Fruit fly (Drosophila melanogaster) whole organism, embryonic: Measurements from ENCODE around the gene CG32313.

Experiments used
- Aef1 ChIP-seq: fragments of 200-800 bp; sonication (Bioruptor generic); IDR thresholded peaks from 3 replicates; pipeline ENCODE4 v1.3.6; 2022; ENCODE audit warnings: missing biosample characterization, missing genetic modification characterization
- CG10267 ChIP-seq: fragments of 200-800 bp; sonication (Bioruptor generic); optimal IDR thresholded peaks from 2 replicates; lab custom pipeline; 2018; ENCODE audit warnings: missing biosample characterization, mild to moderate bottlenecking, missing genetic modification characterization, moderate library complexity
- CG10321 ChIP-seq: fragments of 200-800 bp; sonication (Bioruptor generic); IDR thresholded peaks from 2 replicates; pipeline ENCODE4 v1.3.6; 2022; ENCODE audit warnings: missing biosample characterization, missing genetic modification characterization
- CG10462 ChIP-seq: fragments of 200-800 bp; sonication (Bioruptor generic); optimal IDR thresholded peaks from 2 replicates; lab custom pipeline; 2016; ENCODE audit warnings: missing biosample characterization, missing genetic modification characterization
- CG12236 ChIP-seq: fragments of 200-800 bp; sonication (Bioruptor generic); optimal IDR thresholded peaks from 2 replicates; lab custom pipeline; 2016; ENCODE audit warnings: missing biosample characterization, missing genetic modification characterization
- CG12659 ChIP-seq: fragments of 200-800 bp; sonication (Bioruptor generic); optimal IDR thresholded peaks from 3 replicates; lab custom pipeline; 2017; ENCODE audit warnings: mild to moderate bottlenecking, missing biosample characterization, missing genetic modification reagents, missing genetic modification characterization
- CG14965 ChIP-seq: fragments of 200-800 bp; sonication (Bioruptor generic); optimal IDR thresholded peaks from 2 replicates; lab custom pipeline; 2016; ENCODE audit warnings: missing biosample characterization, missing genetic modification characterization, borderline replicate concordance
- CG15696 ChIP-seq: fragments of 200-800 bp; sonication (Bioruptor generic); optimal IDR thresholded peaks from 2 replicates; lab custom pipeline; 2019; ENCODE audit warnings: missing biosample characterization, mild to moderate bottlenecking, missing genetic modification characterization, moderate library complexity
- CG1602 ChIP-seq: fragments of 200-800 bp; sonication (Bioruptor generic); optimal IDR thresholded peaks from 3 replicates; lab custom pipeline; 2016; ENCODE audit warnings: missing biosample characterization, missing genetic modification characterization
- CG2199 ChIP-seq: fragments of 200-800 bp; sonication (Bioruptor generic); IDR thresholded peaks from 3 replicates; pipeline ENCODE4 v1.3.6; 2022; ENCODE audit warnings: missing biosample characterization, missing genetic modification characterization
- CG2202 ChIP-seq: fragments of 200-800 bp; sonication (Bioruptor generic); optimal IDR thresholded peaks from 2 replicates; lab custom pipeline; 2018; ENCODE audit warnings: missing biosample characterization, mild to moderate bottlenecking, missing genetic modification characterization
- CG32772 ChIP-seq: fragments of 200-800 bp; sonication (Bioruptor generic); IDR thresholded peaks from 2 replicates; pipeline ENCODE4 v1.3.6; 2022; ENCODE audit warnings: missing biosample characterization, missing genetic modification characterization
- CG3281 ChIP-seq: fragments of 200-800 bp; sonication (Bioruptor generic); optimal IDR thresholded peaks from 3 replicates; lab custom pipeline; 2017; ENCODE audit warnings: missing biosample characterization, mild to moderate bottlenecking, missing genetic modification characterization
- CG34376 ChIP-seq: fragments of 200-800 bp; sonication (Bioruptor generic); optimal IDR thresholded peaks from 2 replicates; lab custom pipeline; 2018; ENCODE audit warnings: missing biosample characterization, mild to moderate bottlenecking, missing genetic modification characterization
- CG3838 ChIP-seq: fragments of 200-800 bp; sonication (Bioruptor generic); optimal IDR thresholded peaks from 3 replicates; lab custom pipeline; 2016; ENCODE audit warnings: missing biosample characterization, missing genetic modification characterization
- CG8281 ChIP-seq: fragments of 200-800 bp; sonication (Bioruptor generic); optimal IDR thresholded peaks from 2 replicates; lab custom pipeline; 2018; ENCODE audit warnings: missing biosample characterization, mild to moderate bottlenecking, missing genetic modification characterization, moderate library complexity
- D19A ChIP-seq: fragments of 200-800 bp; optimal IDR thresholded peaks from 3 replicates; lab custom pipeline; 2019; ENCODE audit warnings: missing biosample characterization, mild to moderate bottlenecking, missing genetic modification characterization, moderate library complexity
- Deaf1 ChIP-seq: fragments of 200-800 bp; optimal IDR thresholded peaks from 3 replicates; lab custom pipeline; 2019; ENCODE audit warnings: missing biosample characterization, mild to moderate bottlenecking, missing genetic modification characterization, moderate library complexity
- Dip2 ChIP-seq: fragments of 200-800 bp; sonication (Bioruptor generic); IDR thresholded peaks from 2 replicates; pipeline ENCODE4 v1.3.6; 2022; ENCODE audit warnings: missing biosample characterization, missing genetic modification characterization
- Fer3 ChIP-seq: fragments of 200-800 bp; sonication (Bioruptor generic); optimal IDR thresholded peaks from 2 replicates; lab custom pipeline; 2018; ENCODE audit warnings: missing biosample characterization, mild to moderate bottlenecking, missing genetic modification characterization, moderate library complexity
- Hr78 ChIP-seq, 2 experiments: fragments of 200-800 bp in 1 of 2; fragments of >200 bp in 1 of 2; sonication (Bioruptor generic) in 1 of 2; optimal IDR thresholded peaks; 2 replicates each; lab custom pipeline; 2017 to 2019; ENCODE audit warnings: missing biosample characterization in 2 of 2, missing genetic modification characterization in 2 of 2, mild to moderate bottlenecking in 1 of 2, moderate library complexity in 1 of 2
- Nf-YB ChIP-seq: fragments of 200-800 bp; sonication (Bioruptor generic); optimal IDR thresholded peaks from 3 replicates; lab custom pipeline; 2019; ENCODE audit warnings: missing biosample characterization, mild to moderate bottlenecking, missing genetic modification characterization, moderate library complexity
- Nf-YC ChIP-seq: fragments of 200-800 bp; optimal IDR thresholded peaks from 3 replicates; lab custom pipeline; 2019; ENCODE audit warnings: missing biosample characterization, mild to moderate bottlenecking, missing genetic modification characterization, moderate library complexity
- PHDP ChIP-seq: fragments of 200-800 bp; sonication (Bioruptor generic); optimal IDR thresholded peaks from 3 replicates; lab custom pipeline; 2018; ENCODE audit warnings: missing biosample characterization, mild to moderate bottlenecking, missing genetic modification characterization, moderate library complexity
- Pdp1 ChIP-seq, 2 experiments: fragments of 200-800 bp; sonication (Bioruptor generic); optimal IDR thresholded peaks; 3 replicates each; lab custom pipeline; 2016; ENCODE audit warnings: missing biosample characterization in 2 of 2, missing genetic modification characterization in 2 of 2, mild to moderate bottlenecking in 1 of 2, moderate library complexity in 1 of 2
- Rfx ChIP-seq: fragments of 200-800 bp; sonication (Bioruptor generic); IDR thresholded peaks from 2 replicates; pipeline ENCODE4 v1.3.6; 2022; ENCODE audit warnings: missing biosample characterization, missing genetic modification characterization
- Sin3A ChIP-seq: fragments of >200 bp; optimal IDR thresholded peaks from 2 replicates; lab custom pipeline; 2018
- Ssrp ChIP-seq: fragments of 200-800 bp; sonication (Bioruptor generic); optimal IDR thresholded peaks from 2 replicates; lab custom pipeline; 2018; ENCODE audit warnings: missing biosample characterization, mild to moderate bottlenecking, missing genetic modification characterization, moderate library complexity
- Trl ChIP-seq, 3 experiments: fragments of >200 bp in 2 of 3; fragments of 200-800 bp in 1 of 3; sonication (Bioruptor generic) in 1 of 3; optimal IDR thresholded peaks; 2 replicates in 1 of 3; 3 replicates in 2 of 3; lab custom pipeline; 2016 to 2017; ENCODE audit warnings: missing biosample characterization in 1 of 3, missing genetic modification characterization in 1 of 3
- Xbp1 ChIP-seq: fragments of 200-800 bp; sonication (Bioruptor generic); optimal IDR thresholded peaks from 3 replicates; lab custom pipeline; 2016; ENCODE audit warnings: missing biosample characterization, mild to moderate bottlenecking, missing genetic modification characterization
- ac ChIP-seq: fragments of 200-800 bp; sonication (Bioruptor generic); optimal IDR thresholded peaks from 3 replicates; lab custom pipeline; 2017; ENCODE audit warnings: missing biosample characterization, mild to moderate bottlenecking, missing genetic modification characterization
- al ChIP-seq: fragments of 200-800 bp; sonication (Bioruptor generic); IDR thresholded peaks from 2 replicates; pipeline ENCODE4 v1.3.6; 2022; ENCODE audit warnings: missing biosample characterization, missing genetic modification characterization
- ara ChIP-seq: fragments of 200-800 bp; sonication (Bioruptor generic); IDR thresholded peaks from 2 replicates; pipeline ENCODE4 v1.3.6; 2022; ENCODE audit warnings: missing biosample characterization, missing genetic modification characterization
- bowl ChIP-seq: fragments of 200-800 bp; sonication (Bioruptor generic); IDR thresholded peaks from 2 replicates; pipeline ENCODE4 v1.3.6; 2022; ENCODE audit warnings: missing biosample characterization, missing genetic modification characterization
- cg ChIP-seq: fragments of 200-800 bp; sonication (Bioruptor generic); optimal IDR thresholded peaks from 3 replicates; lab custom pipeline; 2019; ENCODE audit warnings: missing biosample characterization, mild to moderate bottlenecking, missing genetic modification characterization, moderate library complexity
- dimm ChIP-seq: fragments of 200-800 bp; sonication (Bioruptor generic); IDR thresholded peaks from 2 replicates; pipeline ENCODE4 v1.3.6; 2022; ENCODE audit warnings: missing biosample characterization, missing genetic modification characterization
- grn ChIP-seq: fragments of 200-800 bp; sonication (Bioruptor generic); optimal IDR thresholded peaks from 3 replicates; lab custom pipeline; 2017; ENCODE audit warnings: missing biosample characterization, missing genetic modification characterization
- gsb ChIP-seq: fragments of 200-800 bp; sonication (Bioruptor generic); IDR thresholded peaks from 2 replicates; pipeline ENCODE4 v1.3.6; 2022; ENCODE audit warnings: missing biosample characterization, missing genetic modification characterization
- gt ChIP-seq: fragments of 200-800 bp; sonication (Bioruptor generic); IDR thresholded peaks from 2 replicates; pipeline ENCODE4 v1.3.6; 2022; ENCODE audit warnings: missing biosample characterization, missing genetic modification characterization
- jumu ChIP-seq: fragments of 200-800 bp; sonication (Bioruptor generic); optimal IDR thresholded peaks from 3 replicates; lab custom pipeline; 2016; ENCODE audit warnings: missing biosample characterization, missing genetic modification characterization
- lola ChIP-seq, 3 experiments: fragments of >200 bp in 2 of 3; fragments of 200-800 bp in 1 of 3; sonication (Bioruptor generic) in 1 of 3; optimal IDR thresholded peaks; 2 replicates each; lab custom pipeline; 2017 to 2019; ENCODE audit warnings: missing biosample characterization in 3 of 3, missing genetic modification characterization in 3 of 3, mild to moderate bottlenecking in 1 of 3, moderate library complexity in 1 of 3
- mld ChIP-seq: fragments of 200-800 bp; sonication (Bioruptor generic); IDR thresholded peaks from 3 replicates; pipeline ENCODE4 v1.3.6; 2022; ENCODE audit warnings: missing biosample characterization, missing genetic modification characterization; ENCODE audit not compliant: partially characterized antibody
- nerfin-2 ChIP-seq: fragments of 200-800 bp; sonication (Bioruptor generic); IDR thresholded peaks from 2 replicates; pipeline ENCODE4 v1.3.6; 2022; ENCODE audit warnings: missing biosample characterization, missing genetic modification characterization; ENCODE audit not compliant: partially characterized antibody
- pfk ChIP-seq: fragments of 200-800 bp; sonication (Bioruptor generic); optimal IDR thresholded peaks from 2 replicates; lab custom pipeline; 2018; ENCODE audit warnings: missing biosample characterization, mild to moderate bottlenecking, missing genetic modification characterization, moderate library complexity
- pnt ChIP-seq: fragments of 200-800 bp; sonication (Bioruptor generic); optimal IDR thresholded peaks from 3 replicates; lab custom pipeline; 2016; ENCODE audit warnings: missing biosample characterization, missing genetic modification characterization
- sna ChIP-seq: fragments of 200-800 bp; sonication (Bioruptor generic); IDR thresholded peaks from 2 replicates; pipeline ENCODE4 v1.3.6; 2022; ENCODE audit warnings: missing biosample characterization, missing genetic modification characterization; ENCODE audit not compliant: partially characterized antibody
- stwl ChIP-seq: fragments of 200-800 bp; sonication (Bioruptor generic); optimal IDR thresholded peaks from 3 replicates; lab custom pipeline; 2018; ENCODE audit warnings: missing biosample characterization, mild to moderate bottlenecking, missing genetic modification characterization, moderate library complexity
- wek ChIP-seq: fragments of 200-800 bp; sonication (Bioruptor generic); optimal IDR thresholded peaks from 3 replicates; lab custom pipeline; 2018; ENCODE audit warnings: missing biosample characterization, mild to moderate bottlenecking, missing genetic modification characterization, moderate library complexity
- z ChIP-seq: fragments of 200-800 bp; sonication (Bioruptor generic); IDR thresholded peaks from 3 replicates; pipeline ENCODE4 v1.3.6; 2022; ENCODE audit warnings: missing biosample characterization, missing genetic modification characterization
- zf30C ChIP-seq: fragments of 200-800 bp; sonication (Bioruptor generic); optimal IDR thresholded peaks from 3 replicates; lab custom pipeline; 2018; ENCODE audit warnings: missing biosample characterization, mild to moderate bottlenecking, missing genetic modification characterization

CG32313 gene

dm6 chr3L:1549148-1549547 lies 3.6 kb upstream of the CG32313 start (continued):
- TF ChIP-seq CG2202: no peak
- TF ChIP-seq CG10321: no peak
- TF ChIP-seq CG12659 (GFP tag; lab: Kevin White, UChicago): peak; percentile 27
- TF ChIP-seq zf30C: no peak
- peak; percentile 33 for TF ChIP-seq Fer3 (tag; lab: Kevin White, UChicago)
- TF ChIP-seq pnt: no peak
- peak; percentile 29 for TF ChIP-seq PHDP (tag; lab: Kevin White, UChicago)
- no peak for TF ChIP-seq stwl
- TF ChIP-seq CG32772 (GFP tag; lab: Robert Waterston, UW): no peak
- TF ChIP-seq pfk (GFP tag; lab: Kevin White, UChicago): peak; percentile 47
- no peak for TF ChIP-seq Aef1
- TF ChIP-seq Trl (optimal IDR thresholded peaks at IDR 0.05; lab: Kevin White, UChicago): no peak
- TF ChIP-seq Trl (GFP tag; optimal IDR thresholded peaks at IDR 0.05; lab: Kevin White, UChicago): no peak
- TF ChIP-seq sna: no peak
- no peak for TF ChIP-seq Hr78 (GFP tag; optimal IDR thresholded peaks at IDR 0.05; lab: Kevin White, UChicago)
- TF ChIP-seq CG3838 (GFP tag; lab: Kevin White, UChicago): no peak
- TF ChIP-seq al (GFP tag; lab: Robert Waterston, UW): peak; percentile 17; the same call in 1 of the 2 replicates
- TF ChIP-seq CG1602 (GFP tag; lab: Kevin White, UChicago): no peak
- TF ChIP-seq wek: peak; percentile 7
- TF ChIP-seq CG8281 (tag; lab: Kevin White, UChicago): no peak
- no peak for TF ChIP-seq CG14965 (GFP tag; lab: Kevin White, UChicago)
- TF ChIP-seq CG10462: no peak
- TF ChIP-seq Xbp1 (GFP tag; lab: Kevin White, UChicago): no peak
- peak; percentile 58; the same call in 1 of the 2 replicates for TF ChIP-seq ara (GFP tag; lab: Robert Waterston, UW)
- no peak for TF ChIP-seq CG10267 (tag; lab: Kevin White, UChicago)
- TF ChIP-seq CG2199: peak; percentile 78; the same call in 2 of the 3 replicates
- TF ChIP-seq mld (GFP tag; lab: Robert Waterston, UW): no peak
- TF ChIP-seq jumu (GFP tag; lab: Kevin White, UChicago): no peak
- TF ChIP-seq ac (GFP tag; lab: Kevin White, UChicago): no peak
- no peak for TF ChIP-seq Dip2 (GFP tag; lab: Robert Waterston, UW)
- TF ChIP-seq gsb (GFP tag; lab: Robert Waterston, UW): no peak
- peak; percentile 35 for TF ChIP-seq Ssrp (tag; lab: Kevin White, UChicago)
- TF ChIP-seq cg (GFP tag; lab: Kevin White, UChicago): no peak
- TF ChIP-seq Nf-YC (tag; lab: Kevin White, UChicago): no peak
- TF ChIP-seq nerfin-2 (GFP tag; lab: Robert Waterston, UW): no peak
- TF ChIP-seq Sin3A (lab: Kevin White, UChicago): no peak
- no peak for TF ChIP-seq dimm (GFP tag; lab: Robert Waterston, UW)
- no peak for TF ChIP-seq bowl (GFP tag; lab: Robert Waterston, UW)
- TF ChIP-seq CG12236: no peak
- peak; percentile 57; the same call in 1 of the 2 replicates for TF ChIP-seq Rfx (GFP tag; lab: Robert Waterston, UW)
- no peak for TF ChIP-seq D19A (tag; lab: Kevin White, UChicago)
- no peak for TF ChIP-seq CG34376 (GFP tag; lab: Kevin White, UChicago)
- peak; percentile 50 for TF ChIP-seq CG15696
- no peak for TF ChIP-seq lola (GFP tag; optimal IDR thresholded peaks at IDR 0.05; lab: Kevin White, UChicago)
- no peak for TF ChIP-seq grn (GFP tag; lab: Kevin White, UChicago)
- no peak for TF ChIP-seq z (GFP tag; lab: Robert Waterston, UW)
- peak; percentile 6 for TF ChIP-seq CG3281 (GFP tag; lab: Kevin White, UChicago)
- TF ChIP-seq Deaf1 (tag; lab: Kevin White, UChicago): no peak
- TF ChIP-seq Nf-YB (GFP tag; lab: Kevin White, UChicago): no peak
- no peak for TF ChIP-seq Pdp1 (GFP tag; optimal IDR thresholded peaks at IDR 0.05; lab: Kevin White, UChicago)
- TF ChIP-seq gt (GFP tag; lab: Robert Waterston, UW): no peak
